Worm (Caenorhabditis elegans) whole organism, late embryonic: ENCODE data around the gene col-38.

Experiments
- C38D4.7 ChIP-seq: fragments of 200-800 bp; sonication (Bioruptor generic); optimal IDR thresholded peaks from 2 replicates; lab custom pipeline; 2018; ENCODE audit warnings: mild to moderate bottlenecking, missing genetic modification characterization, moderate library complexity, missing compliant biosample characterization
- F13H6.1 ChIP-seq: sonication (generic microtip); optimal IDR thresholded peaks from 2 replicates; lab custom pipeline; 2016; ENCODE audit warnings: missing genetic modification characterization, missing compliant biosample characterization
- ceh-31 ChIP-seq: sonication (generic microtip); optimal IDR thresholded peaks from 2 replicates; lab custom pipeline; 2016; ENCODE audit warnings: missing genetic modification characterization, missing compliant biosample characterization
- ceh-45 ChIP-seq: fragments of 200-800 bp; sonication (Bioruptor generic); IDR thresholded peaks from 2 replicates; pipeline ENCODE4 v1.3.6; 2022; ENCODE audit warnings: missing genetic modification reagents, missing genetic modification characterization, missing compliant biosample characterization
- elt-4 ChIP-seq: sonication (generic microtip); optimal IDR thresholded peaks from 2 replicates; lab custom pipeline; 2016; ENCODE audit warnings: missing genetic modification characterization, missing compliant biosample characterization
- hlh-6 ChIP-seq: sonication (generic microtip); optimal IDR thresholded peaks from 2 replicates; lab custom pipeline; 2016; ENCODE audit warnings: missing genotype, missing genetic modification characterization, missing compliant biosample characterization
- lin-11 ChIP-seq: fragments of 200-800 bp; sonication (Bioruptor generic); optimal IDR thresholded peaks from 2 replicates; lab custom pipeline; 2018; ENCODE audit warnings: mild to moderate bottlenecking, missing genetic modification characterization, missing compliant biosample characterization
- nfya-1 ChIP-seq: sonication (generic microtip); optimal IDR thresholded peaks from 2 replicates; lab custom pipeline; 2017; ENCODE audit warnings: missing genetic modification characterization, mild to moderate bottlenecking, missing compliant biosample characterization, antibody characterized with exemption, moderate library complexity
- nhr-232 ChIP-seq: sonication (generic microtip); optimal IDR thresholded peaks from 2 replicates; lab custom pipeline; 2016; ENCODE audit warnings: missing genetic modification characterization, missing compliant biosample characterization
- npax-4 ChIP-seq: sonication (generic microtip); optimal IDR thresholded peaks from 2 replicates; lab custom pipeline; 2016; ENCODE audit warnings: missing genetic modification characterization, missing compliant biosample characterization
- pat-9 ChIP-seq: fragments of 200-800 bp; sonication (Bioruptor generic); optimal IDR thresholded peaks from 2 replicates; lab custom pipeline; 2018; ENCODE audit warnings: mild to moderate bottlenecking, missing genetic modification characterization, moderate library complexity, missing compliant biosample characterization
- pha-4 ChIP-seq: fragments of 150-350 bp; optimal IDR thresholded peaks from 2 replicates; lab custom pipeline; 2018; ENCODE audit warnings: missing biosample characterization, missing genetic modification reagents, missing genetic modification characterization
- sox-2 ChIP-seq: fragments of 200-800 bp; sonication (Bioruptor generic); IDR thresholded peaks from 2 replicates; pipeline ENCODE4 v1.3.6; 2022; ENCODE audit warnings: missing genetic modification reagents, missing genetic modification characterization, missing compliant biosample characterization
- tbx-7 ChIP-seq: sonication (generic microtip); optimal IDR thresholded peaks from 2 replicates; lab custom pipeline; 2016; ENCODE audit warnings: missing genotype, missing genetic modification characterization, missing compliant biosample characterization

- TF ChIP-seq sox-2 (GFP tag; lab: Robert Waterston, UW) (no peak), hlh-6 (tag; lab: Kevin White, UChicago) (no peak), nhr-232 (tag; lab: Kevin White, UChicago) (no peak), tbx-7 (tag; lab: Kevin White, UChicago) (no peak), ceh-31 (tag; lab: Kevin White, UChicago) (no peak), elt-4 (tag; lab: Kevin White, UChicago) (no peak), lin-11 (tag; lab: Kevin White, UChicago) (no peak), npax-4 (tag; lab: Kevin White, UChicago) (no peak), C38D4.7 (GFP tag; lab: Kevin White, UChicago) (no peak), pat-9 (tag; lab: Kevin White, UChicago) (no peak), F13H6.1 (tag; lab: Kevin White, UChicago) (no peak), nfya-1 (tag; lab: Kevin White, UChicago) (no peak), pha-4 (tag; lab: Kevin White, UChicago) (no peak), ceh-45 (GFP tag; lab: Robert Waterston, UW) (no peak)
Observed at ce11 chrII:8577509-8578099, 8.7 kb upstream of the col-38 start, which contains the start of gene F54C9.9.
